Fruit fly (Drosophila melanogaster) whole organism, embryonic: Measurements from ENCODE around the gene CG14252.
A peak's percentile ranks its signal among the peaks of the same experiment; 100 is the strongest.

Experiments
- Antp ChIP-seq: fragments of 200-800 bp; sonication (Bioruptor generic); optimal IDR thresholded peaks from 3 replicates; lab custom pipeline; 2016; ENCODE audit warnings: missing biosample characterization, missing genetic modification characterization
- Asciz ChIP-seq: fragments of 200-800 bp; sonication (Bioruptor generic); optimal IDR thresholded peaks from 2 replicates; lab custom pipeline; 2017; ENCODE audit warnings: missing biosample characterization, mild to moderate bottlenecking, missing genetic modification characterization, missing genetic modification reagents
- BEAF-32 ChIP-seq: fragments of 200-800 bp; sonication (Bioruptor generic); optimal IDR thresholded peaks from 3 replicates; lab custom pipeline; 2017; ENCODE audit warnings: missing biosample characterization, missing genetic modification characterization, mild to moderate bottlenecking, moderate library complexity, missing genetic modification reagents
- Bdp1 ChIP-seq: fragments of 200-800 bp; sonication (Bioruptor generic); optimal IDR thresholded peaks from 3 replicates; lab custom pipeline; 2016; ENCODE audit warnings: missing biosample characterization, missing genetic modification characterization
- CG10321 ChIP-seq: fragments of 200-800 bp; sonication (Bioruptor generic); IDR thresholded peaks from 2 replicates; pipeline ENCODE4 v1.3.6; 2022; ENCODE audit warnings: missing biosample characterization, missing genetic modification characterization
- CG10565 ChIP-seq: fragments of 200-800 bp; sonication (Bioruptor generic); optimal IDR thresholded peaks from 3 replicates; lab custom pipeline; 2016; ENCODE audit warnings: missing biosample characterization, mild to moderate bottlenecking, missing genetic modification characterization
- CG12391 ChIP-seq: fragments of 200-800 bp; sonication (Bioruptor generic); optimal IDR thresholded peaks from 3 replicates; lab custom pipeline; 2018; ENCODE audit warnings: missing biosample characterization, mild to moderate bottlenecking, missing genetic modification characterization, moderate library complexity
- CG12659 ChIP-seq: fragments of 200-800 bp; sonication (Bioruptor generic); optimal IDR thresholded peaks from 3 replicates; lab custom pipeline; 2017; ENCODE audit warnings: mild to moderate bottlenecking, missing biosample characterization, missing genetic modification reagents, missing genetic modification characterization
- CG12769 ChIP-seq: fragments of 200-800 bp; sonication (Bioruptor generic); optimal IDR thresholded peaks from 2 replicates; lab custom pipeline; 2019; ENCODE audit warnings: missing biosample characterization, mild to moderate bottlenecking, missing genetic modification characterization, moderate library complexity
- CG13894 ChIP-seq: fragments of 200-800 bp; sonication (Bioruptor generic); optimal IDR thresholded peaks from 3 replicates; lab custom pipeline; 2018; ENCODE audit warnings: missing biosample characterization, mild to moderate bottlenecking, missing genetic modification characterization, moderate library complexity
- CG14965 ChIP-seq: fragments of 200-800 bp; sonication (Bioruptor generic); optimal IDR thresholded peaks from 2 replicates; lab custom pipeline; 2016; ENCODE audit warnings: missing biosample characterization, missing genetic modification characterization, borderline replicate concordance
- CG15011 ChIP-seq: fragments of 200-800 bp; sonication (Bioruptor generic); optimal IDR thresholded peaks from 3 replicates; lab custom pipeline; 2018; ENCODE audit warnings: missing biosample characterization, mild to moderate bottlenecking, missing genetic modification characterization
- CG2116 ChIP-seq: fragments of 200-800 bp; sonication (Bioruptor generic); optimal IDR thresholded peaks from 3 replicates; lab custom pipeline; 2018; ENCODE audit warnings: missing biosample characterization, mild to moderate bottlenecking, missing genetic modification characterization
- CG2120 ChIP-seq: fragments of 200-800 bp; sonication (Bioruptor generic); optimal IDR thresholded peaks from 3 replicates; lab custom pipeline; 2016; ENCODE audit warnings: missing biosample characterization, missing genetic modification characterization
- CG30431 ChIP-seq: fragments of 200-800 bp; sonication (Bioruptor generic); optimal IDR thresholded peaks from 2 replicates; lab custom pipeline; 2017; ENCODE audit warnings: missing biosample characterization, missing genetic modification characterization
- CG3163 ChIP-seq: fragments of 200-800 bp; sonication (Bioruptor generic); optimal IDR thresholded peaks from 3 replicates; lab custom pipeline; 2016; ENCODE audit warnings: missing biosample characterization, missing genetic modification characterization
- CG34224 ChIP-seq: fragments of 200-800 bp; sonication (Bioruptor generic); IDR thresholded peaks from 3 replicates; pipeline ENCODE4 v1.3.6; 2022; ENCODE audit warnings: missing biosample characterization, missing genetic modification characterization; ENCODE audit not compliant: partially characterized antibody
- CG34422 ChIP-seq: fragments of 200-800 bp; sonication (Bioruptor generic); IDR thresholded peaks from 3 replicates; pipeline ENCODE4 v1.3.6; 2022; ENCODE audit warnings: missing biosample characterization, missing genetic modification characterization
- CG3847 ChIP-seq: fragments of 200-800 bp; sonication (Bioruptor generic); IDR thresholded peaks from 2 replicates; pipeline ENCODE4 v1.3.6; 2022; ENCODE audit warnings: missing biosample characterization, missing genetic modification characterization
- CG4360 ChIP-seq: fragments of 200-800 bp; sonication (Bioruptor generic); IDR thresholded peaks from 2 replicates; pipeline ENCODE4 v1.3.6; 2022; ENCODE audit warnings: missing biosample characterization, missing genetic modification characterization
- CG4617 ChIP-seq: fragments of 200-800 bp; sonication (Bioruptor generic); optimal IDR thresholded peaks from 3 replicates; lab custom pipeline; 2016; ENCODE audit warnings: missing biosample characterization, missing genetic modification characterization, borderline replicate concordance
- CG7928 ChIP-seq: fragments of 200-800 bp; sonication (Bioruptor generic); optimal IDR thresholded peaks from 2 replicates; lab custom pipeline; 2017; ENCODE audit warnings: missing biosample characterization, mild to moderate bottlenecking, missing genetic modification characterization
- CG8281 ChIP-seq: fragments of 200-800 bp; sonication (Bioruptor generic); optimal IDR thresholded peaks from 2 replicates; lab custom pipeline; 2018; ENCODE audit warnings: missing biosample characterization, mild to moderate bottlenecking, missing genetic modification characterization, moderate library complexity
- CG8388 ChIP-seq: fragments of 200-800 bp; sonication (Bioruptor generic); optimal IDR thresholded peaks from 2 replicates; lab custom pipeline; 2019; ENCODE audit warnings: missing biosample characterization, mild to moderate bottlenecking, missing genetic modification characterization, moderate library complexity
- CG9437 ChIP-seq: fragments of 200-800 bp; sonication (Bioruptor generic); optimal IDR thresholded peaks from 2 replicates; lab custom pipeline; 2018; ENCODE audit warnings: missing biosample characterization, mild to moderate bottlenecking, missing genetic modification characterization
- CG9797 ChIP-seq: fragments of 200-800 bp; sonication (Bioruptor generic); optimal IDR thresholded peaks from 3 replicates; lab custom pipeline; 2018; ENCODE audit warnings: missing biosample characterization, mild to moderate bottlenecking, missing genetic modification characterization
- CG9932 ChIP-seq: fragments of 200-800 bp; sonication (Bioruptor generic); IDR thresholded peaks from 2 replicates; pipeline ENCODE4 v1.3.6; 2022; ENCODE audit warnings: missing biosample characterization, missing genetic modification characterization
- Elba2 ChIP-seq: fragments of 200-800 bp; sonication (Bioruptor generic); optimal IDR thresholded peaks from 3 replicates; lab custom pipeline; 2016; ENCODE audit warnings: missing biosample characterization, missing genetic modification characterization
- Ets97D ChIP-seq: fragments of 200-800 bp; sonication (Bioruptor generic); optimal IDR thresholded peaks from 3 replicates; lab custom pipeline; 2016; ENCODE audit warnings: missing biosample characterization, missing genetic modification characterization
- HHEX ChIP-seq: fragments of 200-800 bp; sonication (Bioruptor generic); optimal IDR thresholded peaks from 3 replicates; lab custom pipeline; 2017; ENCODE audit warnings: missing biosample characterization, mild to moderate bottlenecking, missing genetic modification characterization, missing genetic modification reagents
- HLH4C ChIP-seq: fragments of 200-800 bp; sonication (Bioruptor generic); IDR thresholded peaks from 3 replicates; pipeline ENCODE4 v1.3.6; 2022; ENCODE audit warnings: missing biosample characterization, missing genetic modification characterization; ENCODE audit not compliant: partially characterized antibody
- Hmx ChIP-seq: fragments of 200-800 bp; sonication (Bioruptor generic); optimal IDR thresholded peaks from 2 replicates; lab custom pipeline; 2016; ENCODE audit warnings: missing biosample characterization, missing genetic modification characterization
- Hr3 ChIP-seq: fragments of 200-800 bp; sonication (Bioruptor generic); optimal IDR thresholded peaks from 3 replicates; lab custom pipeline; 2016; ENCODE audit warnings: missing biosample characterization, missing genetic modification characterization
- Lhr ChIP-seq: fragments of 200-800 bp; sonication (Bioruptor generic); optimal IDR thresholded peaks from 3 replicates; lab custom pipeline; 2017; ENCODE audit warnings: mild to moderate bottlenecking, missing biosample characterization, missing genetic modification reagents, missing genetic modification characterization
- Med ChIP-seq: fragments of 200-800 bp; sonication (Bioruptor generic); peaks from one replicate; lab custom pipeline; 2016; ENCODE audit warnings: missing biosample characterization, missing genetic modification characterization, mild to moderate bottlenecking, inconsistent platforms, moderate library complexity
- NC2β ChIP-seq: fragments of 200-800 bp; sonication (Bioruptor generic); optimal IDR thresholded peaks from 2 replicates; lab custom pipeline; 2016; ENCODE audit warnings: missing biosample characterization, missing genetic modification characterization
- Opbp ChIP-seq: fragments of 200-800 bp; sonication (Bioruptor generic); IDR thresholded peaks from 3 replicates; pipeline ENCODE4 v1.3.6; 2022; ENCODE audit warnings: missing biosample characterization, missing genetic modification characterization; ENCODE audit not compliant: partially characterized antibody
- Optix ChIP-seq: fragments of 200-800 bp; sonication (Bioruptor generic); IDR thresholded peaks from 3 replicates; pipeline ENCODE4 v1.3.6; 2022; ENCODE audit warnings: missing biosample characterization, missing genetic modification characterization
- Pdp1 ChIP-seq, 2 experiments: fragments of 200-800 bp; sonication (Bioruptor generic); optimal IDR thresholded peaks; 3 replicates each; lab custom pipeline; 2016; ENCODE audit warnings: missing biosample characterization in 2 of 2, missing genetic modification characterization in 2 of 2, mild to moderate bottlenecking in 1 of 2, moderate library complexity in 1 of 2
- Scr ChIP-seq: fragments of 200-800 bp; sonication (Bioruptor generic); IDR thresholded peaks from 2 replicates; pipeline ENCODE4 v1.3.6; 2022; ENCODE audit warnings: missing biosample characterization, missing genetic modification characterization; ENCODE audit not compliant: partially characterized antibody
- fd102C ChIP-seq: fragments of 200-800 bp; sonication (Bioruptor generic); optimal IDR thresholded peaks from 2 replicates; lab custom pipeline; 2018; ENCODE audit warnings: missing biosample characterization, mild to moderate bottlenecking, missing genetic modification characterization, moderate library complexity
- insv ChIP-seq, 2 experiments: fragments of 200-800 bp; sonication (Bioruptor generic); optimal IDR thresholded peaks; 3 replicates each; lab custom pipeline; 2016 to 2018; ENCODE audit warnings: missing biosample characterization in 2 of 2, missing genetic modification characterization in 2 of 2
- kay ChIP-seq: fragments of 200-800 bp; sonication (Bioruptor generic); optimal IDR thresholded peaks from 2 replicates; lab custom pipeline; 2016; ENCODE audit warnings: missing biosample characterization, missing genetic modification characterization
- nerfin-2 ChIP-seq: fragments of 200-800 bp; sonication (Bioruptor generic); IDR thresholded peaks from 2 replicates; pipeline ENCODE4 v1.3.6; 2022; ENCODE audit warnings: missing biosample characterization, missing genetic modification characterization; ENCODE audit not compliant: partially characterized antibody
- nmo ChIP-seq: fragments of 200-800 bp; sonication (Bioruptor generic); optimal IDR thresholded peaks from 2 replicates; lab custom pipeline; 2018; ENCODE audit warnings: missing biosample characterization, mild to moderate bottlenecking, missing genetic modification characterization, moderate library complexity
- oc ChIP-seq: fragments of 200-800 bp; sonication (Bioruptor generic); optimal IDR thresholded peaks from 2 replicates; lab custom pipeline; 2018; ENCODE audit warnings: missing biosample characterization, mild to moderate bottlenecking, missing genetic modification characterization, moderate library complexity
- sd ChIP-seq: fragments of 200-800 bp; sonication (Bioruptor generic); optimal IDR thresholded peaks from 3 replicates; lab custom pipeline; 2018; ENCODE audit warnings: missing biosample characterization, mild to moderate bottlenecking, missing genetic modification characterization, moderate library complexity
- sima ChIP-seq: fragments of 200-800 bp; sonication (Bioruptor generic); optimal IDR thresholded peaks from 2 replicates; lab custom pipeline; 2016; ENCODE audit warnings: missing biosample characterization, missing genetic modification characterization
- wor ChIP-seq: fragments of 200-800 bp; sonication (Bioruptor generic); IDR thresholded peaks from 2 replicates; pipeline ENCODE4 v1.3.6; 2022; ENCODE audit warnings: missing biosample characterization, missing genetic modification characterization

The CG14252 gene

dm6 chr3R:26912615-26913014 is 32.7 kb upstream of the CG14252 start, which contains the start of gene Ets97D (continued):
- TF ChIP-seq CG3163 (GFP tag; lab: Kevin White, UChicago) (no peak), wor (GFP tag; lab: Robert Waterston, UW) (no peak), CG12659 (GFP tag; lab: Kevin White, UChicago) (peak; percentile 43), Bdp1 (GFP tag; lab: Kevin White, UChicago) (no peak), HHEX (GFP tag; lab: Kevin White, UChicago) (no peak), CG34224 (GFP tag; lab: Robert Waterston, UW) (peak; percentile 36; the same call in 2 of the 3 replicates), Ets97D (GFP tag; lab: Kevin White, UChicago) (peak; percentile 84), nmo (GFP tag; lab: Kevin White, UChicago) (peak; percentile 22), CG10565 (GFP tag; lab: Kevin White, UChicago) (no peak), oc (tag; lab: Kevin White, UChicago) (no peak), CG8281 (tag; lab: Kevin White, UChicago) (no peak), CG30431 (GFP tag; lab: Kevin White, UChicago) (no peak), CG4617 (GFP tag; lab: Kevin White, UChicago) (peak; percentile 94), nerfin-2 (GFP tag; lab: Robert Waterston, UW) (peak; percentile 26; the same call in 1 of the 2 replicates), NC2β (GFP tag; lab: Kevin White, UChicago) (peak; percentile 37), CG9932 (GFP tag; lab: Robert Waterston, UW) (no peak), BEAF-32 (GFP tag; lab: Kevin White, UChicago) (peak; percentile 37), Opbp (GFP tag; lab: Robert Waterston, UW) (peak; percentile 59; the same call in 1 of the 3 replicates), CG7928 (peak; percentile 97), HLH4C (GFP tag; lab: Robert Waterston, UW) (no peak), CG9437 (GFP tag; lab: Kevin White, UChicago) (no peak), sd (tag; lab: Kevin White, UChicago) (no peak), Pdp1 (GFP tag; optimal IDR thresholded peaks at IDR 0.05; lab: Kevin White, UChicago) (peak in 1 of 2 experiments; percentile 31), Optix (GFP tag; lab: Robert Waterston, UW) (no peak), CG3847 (GFP tag; lab: Robert Waterston, UW) (peak; percentile 65), CG2116 (GFP tag; lab: Kevin White, UChicago) (peak; percentile 69), Scr (GFP tag; lab: Robert Waterston, UW) (peak; percentile 19; the same call in 1 of the 2 replicates), CG13894 (tag; lab: Kevin White, UChicago) (no peak), fd102C (no peak), Asciz (GFP tag; lab: Kevin White, UChicago) (no peak), sima (GFP tag; lab: Kevin White, UChicago) (no peak), insv (GFP tag; optimal IDR thresholded peaks at IDR 0.05; lab: Kevin White, UChicago) (peak in 1 of 2 experiments; percentile 42), Antp (GFP tag; lab: Kevin White, UChicago) (no peak), CG34422 (GFP tag; lab: Robert Waterston, UW) (peak; percentile 40; the same call in 1 of the 3 replicates), CG9797 (GFP tag; lab: Kevin White, UChicago) (peak; percentile 83), CG12769 (tag; lab: Kevin White, UChicago) (peak; percentile 8), Med (GFP tag; lab: Kevin White, UChicago) (peak; percentile 68), Elba2 (GFP tag; lab: Kevin White, UChicago) (peak; percentile 94), CG2120 (GFP tag; lab: Kevin White, UChicago) (no peak), CG8388 (no peak), kay (no peak), CG4360 (GFP tag; lab: Robert Waterston, UW) (0 out of 2 replicates have a peak, but pooled peaks have one; percentile 9), CG15011 (GFP tag; lab: Kevin White, UChicago) (no peak), Lhr (GFP tag; lab: Kevin White, UChicago) (peak; percentile 44), CG14965 (GFP tag; lab: Kevin White, UChicago) (no peak), CG12391 (tag; lab: Kevin White, UChicago) (peak; percentile 16), Hr3 (GFP tag; lab: Kevin White, UChicago) (no peak), Hmx (GFP tag; lab: Kevin White, UChicago) (no peak), CG10321 (GFP tag; lab: Robert Waterston, UW) (no peak)
